Fruit fly (Drosophila melanogaster) whole organism, wandering third instar larva: ENCODE results near the gene rec.

Experiments
- Abd-B ChIP-seq: fragments of >200 bp; optimal IDR thresholded peaks from 2 replicates; lab custom pipeline; 2017; ENCODE audit warnings: missing biosample characterization, missing genetic modification characterization
- CrebA ChIP-seq: fragments of 200-800 bp; sonication (Bioruptor generic); optimal IDR thresholded peaks from 2 replicates; lab custom pipeline; 2016; ENCODE audit warnings: missing biosample characterization, mild to moderate bottlenecking, missing genetic modification characterization, borderline replicate concordance
- Dfd ChIP-seq: fragments of >200 bp; optimal IDR thresholded peaks from 2 replicates; lab custom pipeline; 2017; ENCODE audit warnings: missing biosample characterization, missing genetic modification characterization
- Dif ChIP-seq: fragments of 200-275, 200-300 bp; sonication (Bioruptor generic); optimal IDR thresholded peaks from 2 replicates; lab custom pipeline; 2018; ENCODE audit warnings: missing biosample characterization, missing genetic modification characterization; ENCODE audit not compliant: partially characterized antibody
- GATAd ChIP-seq: sonication (Bioruptor generic); optimal IDR thresholded peaks from 2 replicates; lab custom pipeline; 2016; ENCODE audit warnings: missing biosample characterization, missing genetic modification characterization
- HLH106 ChIP-seq: fragments of 200-800 bp; optimal IDR thresholded peaks from 3 replicates; lab custom pipeline; 2019; ENCODE audit warnings: missing biosample characterization, mild to moderate bottlenecking, missing genetic modification characterization, moderate library complexity
- Hnf4 ChIP-seq: fragments of 200-800 bp; sonication (Bioruptor generic); optimal IDR thresholded peaks from 2 replicates; lab custom pipeline; 2016; ENCODE audit warnings: missing biosample characterization, mild to moderate bottlenecking, missing genetic modification characterization
- Hr78 ChIP-seq: fragments of >200 bp; optimal IDR thresholded peaks from 2 replicates; lab custom pipeline; 2017; ENCODE audit warnings: missing biosample characterization, missing genetic modification characterization
- Hr83 ChIP-seq: fragments of 200-300 bp; sonication (Bioruptor generic); optimal IDR thresholded peaks from 2 replicates; lab custom pipeline; 2016; ENCODE audit warnings: missing biosample characterization, mild to moderate bottlenecking, missing genetic modification characterization, moderate library complexity; ENCODE audit not compliant: poor library complexity, severe bottlenecking
- Jra ChIP-seq: sonication (Bioruptor generic); optimal IDR thresholded peaks from 2 replicates; lab custom pipeline; 2016; ENCODE audit warnings: missing biosample characterization, missing genetic modification characterization
- Mio ChIP-seq: sonication (Bioruptor generic); optimal IDR thresholded peaks from 2 replicates; lab custom pipeline; 2016; ENCODE audit warnings: missing biosample characterization, missing genetic modification characterization
- Myc ChIP-seq: fragments of >200 bp; optimal IDR thresholded peaks from 2 replicates; lab custom pipeline; 2017
- N ChIP-seq: fragments of >200 bp; optimal IDR thresholded peaks from 2 replicates; lab custom pipeline; 2018; ENCODE audit warnings: missing biosample characterization, missing external identifiers, missing genetic modification characterization
- Rel ChIP-seq, 2 experiments: fragments of 200-800 bp; sonication (Bioruptor generic) in 1 of 2; optimal IDR thresholded peaks; 2 replicates in 1 of 2; 3 replicates in 1 of 2; lab custom pipeline; 2016 to 2019; ENCODE audit warnings: mild to moderate bottlenecking in 2 of 2, missing biosample characterization in 2 of 2, missing genetic modification characterization in 2 of 2, moderate library complexity in 1 of 2
- Sp1 ChIP-seq: fragments of 200-800 bp; sonication (Bioruptor generic); optimal IDR thresholded peaks from 3 replicates; lab custom pipeline; 2019; ENCODE audit warnings: missing biosample characterization, mild to moderate bottlenecking, missing genetic modification characterization, moderate library complexity
- dl ChIP-seq, 2 experiments: fragments of 175-275, 200-275 bp in 1 of 2; fragments of 200-275 bp in 1 of 2; sonication (Bioruptor generic); optimal IDR thresholded peaks; lab custom pipeline; 2018; ENCODE audit warnings: mild to moderate bottlenecking in 2 of 2, missing biosample characterization in 2 of 2, missing genetic modification characterization in 2 of 2, moderate library complexity in 2 of 2; ENCODE audit not compliant: partially characterized antibody in 2 of 2, insufficient read depth in 1 of 2
- dmrt93B ChIP-seq: fragments of 200-800 bp; sonication (Bioruptor generic); optimal IDR thresholded peaks from 2 replicates; lab custom pipeline; 2018; ENCODE audit warnings: missing biosample characterization, mild to moderate bottlenecking, missing genetic modification characterization
- dsf ChIP-seq: sonication (Bioruptor generic); optimal IDR thresholded peaks from 2 replicates; lab custom pipeline; 2016; ENCODE audit warnings: missing biosample characterization, missing genetic modification characterization, borderline replicate concordance
- ey ChIP-seq: fragments of 200-800 bp; sonication (Bioruptor generic); optimal IDR thresholded peaks from 2 replicates; lab custom pipeline; 2016; ENCODE audit warnings: missing biosample characterization, missing genetic modification characterization
- foxo ChIP-seq, 2 experiments: fragments of 200-800 bp; sonication (Bioruptor generic); optimal IDR thresholded peaks; 2 replicates in 1 of 2; 3 replicates in 1 of 2; lab custom pipeline; 2016 to 2017; ENCODE audit warnings: missing biosample characterization in 2 of 2, missing genetic modification characterization in 2 of 2
- fru ChIP-seq: fragments of 200-800 bp; sonication (Bioruptor generic); optimal IDR thresholded peaks from 3 replicates; lab custom pipeline; 2016; ENCODE audit warnings: missing biosample characterization, mild to moderate bottlenecking, missing genetic modification characterization
- h ChIP-seq: fragments of 200-800 bp; sonication (Bioruptor generic); optimal IDR thresholded peaks from 3 replicates; lab custom pipeline; 2016; ENCODE audit warnings: missing biosample characterization, mild to moderate bottlenecking, missing genetic modification characterization
- jim ChIP-seq: fragments of 175-275, 200-325 bp; sonication (Bioruptor generic); optimal IDR thresholded peaks from 2 replicates; lab custom pipeline; 2016; ENCODE audit warnings: missing biosample characterization, mild to moderate bottlenecking, missing genetic modification characterization
- lola ChIP-seq: fragments of >200 bp; optimal IDR thresholded peaks from 2 replicates; lab custom pipeline; 2017; ENCODE audit warnings: missing biosample characterization, missing genetic modification characterization
- psq ChIP-seq: fragments of 200-800 bp; sonication (Bioruptor generic); optimal IDR thresholded peaks from 3 replicates; lab custom pipeline; 2017; ENCODE audit warnings: missing biosample characterization, mild to moderate bottlenecking, missing genetic modification characterization, moderate library complexity
- rgr ChIP-seq: fragments of 200-800 bp; sonication (Bioruptor generic); optimal IDR thresholded peaks from 3 replicates; lab custom pipeline; 2016; ENCODE audit warnings: missing biosample characterization, mild to moderate bottlenecking, missing genetic modification characterization
- sage ChIP-seq: fragments of 200-800 bp; sonication (Bioruptor generic); optimal IDR thresholded peaks from 2 replicates; lab custom pipeline; 2016; ENCODE audit warnings: missing biosample characterization, mild to moderate bottlenecking, missing genetic modification characterization
- sv ChIP-seq: fragments of 200-800 bp; sonication (Bioruptor generic); optimal IDR thresholded peaks from 3 replicates; lab custom pipeline; 2016; ENCODE audit warnings: missing biosample characterization, missing genetic modification characterization
- tai ChIP-seq: sonication (Bioruptor generic); optimal IDR thresholded peaks from 2 replicates; lab custom pipeline; 2016; ENCODE audit warnings: missing biosample characterization, missing genetic modification characterization
- usp ChIP-seq: fragments of >200 bp; optimal IDR thresholded peaks from 2 replicates; lab custom pipeline; 2017; ENCODE audit warnings: missing biosample characterization, missing genetic modification characterization
- woc ChIP-seq: sonication (Bioruptor generic); optimal IDR thresholded peaks from 2 replicates; lab custom pipeline; 2016; ENCODE audit warnings: missing biosample characterization, mild to moderate bottlenecking, missing genetic modification characterization

The rec gene

dm6 chr3R:15807306-15807705 lies 25.1 kb downstream of the rec start:
- TF ChIP-seq Hr78 (GFP tag; lab: Kevin White, UChicago) (no peak), dsf (GFP tag; lab: Kevin White, UChicago) (no peak), Hnf4 (GFP tag; lab: Kevin White, UChicago) (no peak), woc (no peak), HLH106 (tag; lab: Kevin White, UChicago) (no peak), Mio (GFP tag; lab: Kevin White, UChicago) (no peak), tai (GFP tag; lab: Kevin White, UChicago) (no peak), dl (GFP tag; optimal IDR thresholded peaks at IDR 0.05; lab: Kevin White, UChicago; ENCODE audit: insufficient read depth in 1 of 2, partially characterized antibody in 2 of 2) (no peak), Rel (GFP tag; optimal IDR thresholded peaks at IDR 0.05; lab: Kevin White, UChicago) (no peak), Rel (tag; optimal IDR thresholded peaks at IDR 0.05; lab: Kevin White, UChicago) (no peak), Jra (GFP tag; lab: Kevin White, UChicago) (no peak), ey (GFP tag; lab: Kevin White, UChicago) (no peak), GATAd (GFP tag; lab: Kevin White, UChicago) (no peak)
- TF ChIP-seq, all 38 proteins: peak for 0

DNA sequence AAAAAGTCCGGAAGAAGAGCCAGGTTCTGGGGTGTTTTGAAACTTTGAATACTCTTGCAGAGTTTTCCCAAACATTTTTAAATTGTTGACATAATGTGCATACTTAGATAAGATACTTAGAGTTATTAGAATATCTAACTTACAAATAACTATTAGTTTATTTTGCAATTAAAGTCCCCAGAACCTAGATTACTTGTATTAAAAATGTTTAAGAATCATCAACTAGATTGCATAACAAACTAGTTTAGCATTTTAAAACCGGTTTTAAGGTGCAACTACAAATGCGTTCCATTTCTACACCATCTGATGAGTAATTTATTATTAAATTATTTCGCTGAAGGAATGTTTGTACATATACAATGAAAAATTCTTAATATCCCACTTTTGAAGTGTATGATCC lies 26.1 kb downstream of the rec start:
- peak; percentile 12 for TF ChIP-seq Sp1 (GFP tag; lab: Kevin White, UChicago)
- TF ChIP-seq woc, result peak; percentile 63
- TF ChIP-seq Hr78 (GFP tag; lab: Kevin White, UChicago), result no peak
- TF ChIP-seq N (GFP tag; lab: Kevin White, UChicago), result no peak
- no peak for TF ChIP-seq tai (GFP tag; lab: Kevin White, UChicago)
- TF ChIP-seq GATAd (GFP tag; lab: Kevin White, UChicago), result no peak
- TF ChIP-seq HLH106 (tag; lab: Kevin White, UChicago), result peak; percentile 8
- TF ChIP-seq sv (GFP tag; lab: Kevin White, UChicago), result no peak
- TF ChIP-seq fru (GFP tag; lab: Kevin White, UChicago), result peak; percentile 9
- no peak for TF ChIP-seq sage (GFP tag; lab: Kevin White, UChicago)
- TF ChIP-seq dmrt93B (GFP tag; lab: Kevin White, UChicago), result no peak
- peak in 1 of 2 experiments; percentile 26 for TF ChIP-seq foxo (GFP tag; optimal IDR thresholded peaks at IDR 0.05; lab: Kevin White, UChicago)
- TF ChIP-seq usp (GFP tag; lab: Kevin White, UChicago), result no peak

DNA sequence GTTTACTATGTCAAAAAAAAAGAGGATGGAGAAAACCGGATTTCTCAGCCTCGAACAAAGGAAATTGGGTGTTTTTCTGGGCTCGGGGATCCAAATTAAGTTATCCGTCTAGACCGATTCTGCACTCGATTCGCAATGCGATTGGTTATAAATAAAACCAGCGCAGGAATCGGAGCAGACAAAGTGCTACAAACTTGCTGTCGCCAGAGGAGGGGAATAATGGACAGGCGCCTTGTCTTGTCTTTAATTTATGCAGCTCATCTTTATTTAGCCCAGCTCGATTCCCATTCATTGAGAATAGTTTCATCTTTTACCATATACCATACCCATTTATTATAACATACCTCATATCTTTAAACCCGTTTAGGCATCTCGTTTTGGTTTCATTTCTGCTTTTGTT lies 27.8 kb downstream of the rec start:
- TF ChIP-seq GATAd (GFP tag; lab: Kevin White, UChicago), result no peak
- TF ChIP-seq Sp1 (GFP tag; lab: Kevin White, UChicago), result no peak
- no peak for TF ChIP-seq dl (GFP tag; optimal IDR thresholded peaks at IDR 0.05; lab: Kevin White, UChicago; ENCODE audit: insufficient read depth in 1 of 2, partially characterized antibody in 2 of 2)
- TF ChIP-seq Hr83, result no peak
- no peak for TF ChIP-seq Abd-B (GFP tag; lab: Kevin White, UChicago)
- TF ChIP-seq lola (GFP tag; lab: Kevin White, UChicago), result no peak
- TF ChIP-seq rgr (GFP tag; lab: Kevin White, UChicago), result no peak
- no peak for TF ChIP-seq Myc (lab: Kevin White, UChicago)
- TF ChIP-seq CrebA (GFP tag; lab: Kevin White, UChicago), result no peak
- TF ChIP-seq dsf (GFP tag; lab: Kevin White, UChicago), result no peak
- no peak for TF ChIP-seq psq (GFP tag; lab: Kevin White, UChicago)
- no peak for TF ChIP-seq sage (GFP tag; lab: Kevin White, UChicago)
- no peak for TF ChIP-seq dmrt93B (GFP tag; lab: Kevin White, UChicago)

dm6 chr3R:15803502-15804461 lies 28.6 kb downstream of the rec start, which contains the start of gene alpha-Man-IIb:
alpha-Man-IIb (plus strand) TSS chr3R:15804248.
- peak; percentile 8 for TF ChIP-seq Sp1 (GFP tag; lab: Kevin White, UChicago)
- no peak for TF ChIP-seq jim (GFP tag; lab: Kevin White, UChicago)
- no peak for TF ChIP-seq foxo (GFP tag; optimal IDR thresholded peaks at IDR 0.05; lab: Kevin White, UChicago)
- peak; percentile 10 for TF ChIP-seq h (GFP tag; lab: Kevin White, UChicago)
- no peak for TF ChIP-seq Rel (GFP tag; optimal IDR thresholded peaks at IDR 0.05; lab: Kevin White, UChicago)
- peak; percentile 25 for TF ChIP-seq Rel (tag; optimal IDR thresholded peaks at IDR 0.05; lab: Kevin White, UChicago)
- no peak for TF ChIP-seq Myc (lab: Kevin White, UChicago)
- peak; percentile 54 for TF ChIP-seq fru (GFP tag; lab: Kevin White, UChicago)
- no peak for TF ChIP-seq psq (GFP tag; lab: Kevin White, UChicago)
- no peak for TF ChIP-seq lola (GFP tag; lab: Kevin White, UChicago)
- TF ChIP-seq Hnf4 (GFP tag; lab: Kevin White, UChicago), result no peak
- no peak for TF ChIP-seq dmrt93B (GFP tag; lab: Kevin White, UChicago)
- peak; percentile 41 for TF ChIP-seq Hr83
- peak; percentile 5 for TF ChIP-seq Dif
- no peak for TF ChIP-seq Dfd (GFP tag; lab: Kevin White, UChicago)
- no peak for TF ChIP-seq Jra (GFP tag; lab: Kevin White, UChicago)
- peak; percentile 25 for TF ChIP-seq rgr (GFP tag; lab: Kevin White, UChicago)
- TF ChIP-seq HLH106 (tag; lab: Kevin White, UChicago), result peak; percentile 19
